Worm (Caenorhabditis elegans) whole organism, L4 larva: ENCODE data around the gene K05B2.2.

Experiments
- R02D3.7 ChIP-seq: fragments of 150-350 bp; sonication (generic microtip); optimal IDR thresholded peaks from 3 replicates; lab custom pipeline; 2014; ENCODE audit warnings: missing biosample characterization, missing genetic modification characterization
- T20F7.1 ChIP-seq: fragments of 200-800 bp; sonication (Bioruptor generic); optimal IDR thresholded peaks from 2 replicates; lab custom pipeline; 2018; ENCODE audit warnings: mild to moderate bottlenecking, missing genetic modification characterization, missing compliant biosample characterization
- ZK546.5 ChIP-seq, 2 experiments: sonication (generic microtip); optimal IDR thresholded peaks; 2 replicates each; lab custom pipeline; 2017; ENCODE audit warnings: missing biosample characterization in 2 of 2, missing genetic modification characterization in 2 of 2
- aha-1 ChIP-seq: fragments of 150-350 bp; peaks from one replicate; lab custom pipeline; 2014; ENCODE audit warnings: missing biosample characterization, missing genetic modification characterization
- arid-1 ChIP-seq: fragments of 200-800 bp; sonication (Bioruptor generic); conservative IDR thresholded peaks from 2 replicates; pipeline ENCODE4 v1.3.6; 2022; ENCODE audit warnings: missing genetic modification reagents, missing genetic modification characterization, missing compliant biosample characterization
- ceh-28 ChIP-seq: fragments of 150-350 bp; optimal IDR thresholded peaks from 2 replicates; lab custom pipeline; 2014; ENCODE audit warnings: missing biosample characterization, missing genetic modification reagents, missing genetic modification characterization
- ceh-32 ChIP-seq: sonication (generic microtip); optimal IDR thresholded peaks from 2 replicates; lab custom pipeline; 2016; ENCODE audit warnings: mild to moderate bottlenecking, missing genetic modification characterization, missing compliant biosample characterization; ENCODE audit not compliant: poor library complexity
- ceh-62 ChIP-seq: sonication (generic microtip); optimal IDR thresholded peaks from 2 replicates; lab custom pipeline; 2017; ENCODE audit warnings: missing biosample characterization, missing genetic modification characterization
- dmd-6 ChIP-seq: fragments of 200-800 bp; sonication (Bioruptor generic); IDR thresholded peaks from 2 replicates; pipeline ENCODE4 v1.3.6; 2022; ENCODE audit warnings: missing genetic modification reagents, missing genetic modification characterization, missing compliant biosample characterization
- dmd-8 ChIP-seq: fragments of 200-800 bp; sonication (Bioruptor generic); IDR thresholded peaks from 2 replicates; pipeline ENCODE4 v1.3.6; 2022; ENCODE audit warnings: missing genetic modification characterization, missing compliant biosample characterization
- dve-1 ChIP-seq: sonication (generic microtip); optimal IDR thresholded peaks from 2 replicates; lab custom pipeline; 2017; ENCODE audit warnings: antibody characterized with exemption, mild to moderate bottlenecking, missing genetic modification characterization, missing compliant biosample characterization; ENCODE audit not compliant: insufficient read depth
- egl-27 ChIP-seq: sonication (generic microtip); optimal IDR thresholded peaks from 3 replicates; lab custom pipeline; 2017; ENCODE audit warnings: missing biosample characterization, missing genetic modification reagents, missing genetic modification characterization
- egl-43 ChIP-seq: fragments of 200-800 bp; sonication (Bioruptor generic); IDR thresholded peaks from 2 replicates; pipeline ENCODE4 v1.3.6; 2022; ENCODE audit warnings: missing genetic modification reagents, missing genetic modification characterization, missing compliant biosample characterization
- hif-1 ChIP-seq, 2 experiments: sonication (generic microtip); optimal IDR thresholded peaks; 2 replicates each; lab custom pipeline; 2016 to 2017; ENCODE audit warnings: missing compliant biosample characterization in 2 of 2, missing genetic modification characterization in 2 of 2, missing genetic modification reagents in 2 of 2, missing genotype in 2 of 2, mild to moderate bottlenecking in 1 of 2
- hlh-11 ChIP-seq: fragments of 200-800 bp; sonication (Bioruptor generic); optimal IDR thresholded peaks from 2 replicates; lab custom pipeline; 2018; ENCODE audit warnings: mild to moderate bottlenecking, missing genetic modification characterization, missing compliant biosample characterization
- hlh-30 ChIP-seq: sonication (generic microtip); optimal IDR thresholded peaks from 2 replicates; lab custom pipeline; 2017; ENCODE audit warnings: antibody characterized with exemption, mild to moderate bottlenecking, missing genetic modification characterization, missing compliant biosample characterization; ENCODE audit not compliant: insufficient read depth
- hmg-1.1 ChIP-seq: fragments of 200-800 bp; sonication (Bioruptor generic); IDR thresholded peaks from 2 replicates; pipeline ENCODE4 v1.3.6; 2022; ENCODE audit warnings: missing genetic modification reagents, missing genetic modification characterization, missing compliant biosample characterization
- lin-13 ChIP-seq: fragments of 150-350 bp; optimal IDR thresholded peaks from 2 replicates; lab custom pipeline; 2014; ENCODE audit warnings: missing biosample characterization, missing genetic modification reagents, missing genetic modification characterization
- lin-15B ChIP-seq: fragments of 150-350 bp; sonication (generic microtip); optimal IDR thresholded peaks from 3 replicates; lab custom pipeline; 2014; ENCODE audit warnings: missing biosample characterization, missing genetic modification characterization
- lin-38 ChIP-seq: fragments of 200-800 bp; sonication (Bioruptor generic); IDR thresholded peaks from 2 replicates; pipeline ENCODE4 v1.3.6; 2022; ENCODE audit warnings: missing genetic modification reagents, missing genetic modification characterization, missing compliant biosample characterization
- lsy-2 ChIP-seq, 2 experiments: fragments of 150-350 bp in 1 of 2; sonication (generic microtip) in 1 of 2; optimal IDR thresholded peaks; 2 replicates each; lab custom pipeline; 2014 to 2017; ENCODE audit warnings: missing biosample characterization in 2 of 2, missing genetic modification characterization in 2 of 2
- madf-5 ChIP-seq, 2 experiments: fragments of 200-800 bp; sonication (Bioruptor generic); IDR thresholded peaks; 2 replicates each; pipeline ENCODE4 v1.3.6; 2022; ENCODE audit warnings: missing compliant biosample characterization in 2 of 2, missing genetic modification characterization in 2 of 2
- mep-1 ChIP-seq: fragments of 150-350 bp; sonication (generic microtip); optimal IDR thresholded peaks from 3 replicates; lab custom pipeline; 2014; ENCODE audit warnings: missing biosample characterization, missing genetic modification characterization
- nhr-11 ChIP-seq: fragments of 150-350 bp; optimal IDR thresholded peaks from 2 replicates; lab custom pipeline; 2014; ENCODE audit warnings: missing biosample characterization, missing genetic modification characterization
- nhr-237 ChIP-seq: sonication (generic microtip); optimal IDR thresholded peaks from 2 replicates; lab custom pipeline; 2017; ENCODE audit warnings: missing biosample characterization, missing genetic modification characterization
- nhr-28 ChIP-seq: fragments of 150-350 bp; optimal IDR thresholded peaks from 2 replicates; lab custom pipeline; 2014; ENCODE audit warnings: missing biosample characterization, missing genetic modification characterization
- nhr-41 ChIP-seq: fragments of 200-800 bp; sonication (Bioruptor generic); IDR thresholded peaks from 2 replicates; pipeline ENCODE4 v1.3.6; 2022; ENCODE audit warnings: missing genetic modification reagents, missing genetic modification characterization, missing compliant biosample characterization
- nhr-76 ChIP-seq: fragments of 150-350 bp; optimal IDR thresholded peaks from 2 replicates; lab custom pipeline; 2014; ENCODE audit warnings: missing biosample characterization, missing genetic modification characterization
- nhr-77 ChIP-seq: fragments of 150-350 bp; optimal IDR thresholded peaks from 2 replicates; lab custom pipeline; 2014; ENCODE audit warnings: missing biosample characterization, missing genetic modification characterization
- skn-1 ChIP-seq: fragments of 150-350 bp; optimal IDR thresholded peaks from 2 replicates; lab custom pipeline; 2014; ENCODE audit warnings: missing biosample characterization, missing genetic modification characterization
- spr-1 ChIP-seq: sonication (generic microtip); optimal IDR thresholded peaks from 2 replicates; lab custom pipeline; 2016; ENCODE audit warnings: mild to moderate bottlenecking, missing genetic modification characterization, missing compliant biosample characterization
- unc-39 ChIP-seq: sonication (generic microtip); optimal IDR thresholded peaks from 2 replicates; lab custom pipeline; 2017; ENCODE audit warnings: missing biosample characterization, missing genetic modification characterization
- unc-62 ChIP-seq, 3 experiments: fragments of 150-350 bp in 1 of 3; sonication (generic microtip); optimal IDR thresholded peaks in 2 of 3; peaks in 1 of 3; 1 replicate in 1 of 3; 2 replicates in 2 of 3; lab custom pipeline; 2014 to 2017; ENCODE audit warnings: missing biosample characterization in 3 of 3, missing genetic modification characterization in 3 of 3, missing genetic modification reagents in 3 of 3, missing genotype in 1 of 3
- vab-7 ChIP-seq: fragments of 200-800 bp; sonication (Bioruptor generic); IDR thresholded peaks from 2 replicates; pipeline ENCODE4 v1.3.6; 2022; ENCODE audit warnings: missing genetic modification reagents, missing genetic modification characterization, missing compliant biosample characterization
- zag-1 ChIP-seq: fragments of 150-350 bp; optimal IDR thresholded peaks from 2 replicates; lab custom pipeline; 2014; ENCODE audit warnings: missing biosample characterization, missing genetic modification characterization
- zip-11 ChIP-seq: fragments of 200-800 bp; sonication (Bioruptor generic); IDR thresholded peaks from 2 replicates; pipeline ENCODE4 v1.3.6; 2022; ENCODE audit warnings: missing genetic modification characterization, missing compliant biosample characterization
- ztf-7 ChIP-seq: fragments of 150-350 bp; optimal IDR thresholded peaks from 2 replicates; lab custom pipeline; 2014; ENCODE audit warnings: missing biosample characterization, missing genetic modification characterization

K05B2.2 gene

ce11 chrX:4869627-4870026, 36.3 kb upstream of the K05B2.2 start:
- TF ChIP-seq dmd-6 (GFP tag; lab: Robert Waterston, UW) (no peak), arid-1 (no peak), lin-15B (no peak), ztf-7 (tag; lab: Kevin White, UChicago) (no peak), zip-11 (GFP tag; lab: Robert Waterston, UW) (no peak), nhr-41 (GFP tag; lab: Robert Waterston, UW) (no peak), egl-43 (no peak), T20F7.1 (GFP tag; lab: Kevin White, UChicago) (no peak), vab-7 (GFP tag; lab: Robert Waterston, UW) (no peak), zag-1 (tag; lab: Kevin White, UChicago) (no peak), ceh-62 (tag; lab: Kevin White, UChicago) (no peak), egl-27 (no peak), madf-5 (GFP tag; IDR thresholded peaks at IDR 0.05; lab: Robert Waterston, UW) (no peak)

- no peak for TF ChIP-seq skn-1 (tag; lab: Kevin White, UChicago)
- no peak for TF ChIP-seq hmg-1.1
- TF ChIP-seq aha-1, result no peak
- TF ChIP-seq ceh-28 (tag; lab: Kevin White, UChicago), result no peak
- TF ChIP-seq lin-13, result no peak
- no peak for TF ChIP-seq lsy-2 (tag; optimal IDR thresholded peaks at IDR 0.05; lab: Kevin White, UChicago)
- TF ChIP-seq unc-39 (tag; lab: Kevin White, UChicago), result no peak
- no peak for TF ChIP-seq egl-43
- TF ChIP-seq nhr-237 (tag; lab: Kevin White, UChicago), result no peak
- TF ChIP-seq T20F7.1 (GFP tag; lab: Kevin White, UChicago), result no peak
- no peak for TF ChIP-seq dmd-8 (GFP tag; lab: Robert Waterston, UW)
- no peak for TF ChIP-seq R02D3.7 (tag; lab: Kevin White, UChicago)
These were observed 35.2 kb upstream of the K05B2.2 start for ce11 chrX:4870683-4871082.

ce11 chrX:4872758-4873157, 33.1 kb upstream of the K05B2.2 start:
- no peak for TF ChIP-seq nhr-28 (tag; lab: Kevin White, UChicago)
- TF ChIP-seq unc-62 (GFP tag; optimal IDR thresholded peaks at IDR 0.05 in 1 of 2; lab: Kevin White, UChicago), result peak in 1 of 2 experiments; percentile 95
- no peak for TF ChIP-seq unc-62 (tag; optimal IDR thresholded peaks at IDR 0.05; lab: Kevin White, UChicago)
- TF ChIP-seq mep-1 (tag; lab: Kevin White, UChicago), result peak; percentile 18
- peak; percentile 12 for TF ChIP-seq hlh-30 (tag; lab: Kevin White, UChicago)

ce11 chrX:4875296-4875695, 30.6 kb upstream of the K05B2.2 start:
- TF ChIP-seq hlh-11 (no peak), lin-15B (no peak), R02D3.7 (tag; lab: Kevin White, UChicago) (no peak), hmg-1.1 (no peak), nhr-11 (tag; lab: Kevin White, UChicago) (no peak), hif-1 (tag; optimal IDR thresholded peaks at IDR 0.05; lab: Kevin White, UChicago) (no peak), spr-1 (no peak), mep-1 (tag; lab: Kevin White, UChicago) (no peak), dmd-8 (GFP tag; lab: Robert Waterston, UW) (no peak), dve-1 (tag; lab: Kevin White, UChicago) (no peak), aha-1 (no peak), T20F7.1 (GFP tag; lab: Kevin White, UChicago) (no peak), nhr-77 (tag; lab: Kevin White, UChicago) (no peak), nhr-76 (tag; lab: Kevin White, UChicago) (no peak), arid-1 (no peak), ZK546.5 (tag; optimal IDR thresholded peaks at IDR 0.05; lab: Kevin White, UChicago) (no peak), ceh-32 (tag; lab: Kevin White, UChicago) (no peak), lin-38 (no peak)
